Worm (Caenorhabditis elegans): ENCODE results near the gene K04H4.5.

K04H4.5 gene

ce11 chrIII:9359060-9359459 lies at the start of gene K04H4.5:
TSS of gene K04H4.5 (plus strand) at chrIII:9359360.
- no peak for TF ChIP-seq unc-62 (GFP tag; optimal IDR thresholded peaks at IDR 0.05)

ce11 chrIII:9309840-9310239 lies 49.3 kb upstream of the K04H4.5 start:
- no peak for TF ChIP-seq unc-62 (GFP tag; optimal IDR thresholded peaks at IDR 0.05)

- no peak for TF ChIP-seq unc-62 (GFP tag; optimal IDR thresholded peaks at IDR 0.05)
Measured at ce11 chrIII:9314476-9314875, 44.7 kb upstream of the K04H4.5 start, which contains the start of gene C40H1.8. TSS of gene C40H1.8 (plus strand) at chrIII:9314717.

- TF ChIP-seq unc-62 (GFP tag; optimal IDR thresholded peaks at IDR 0.05) = no peak
Measured at ce11 chrIII:9315180-9315579, 44.0 kb upstream of the K04H4.5 start.

ce11 chrIII:9317601-9318000 lies 41.6 kb upstream of the K04H4.5 start:
- TF ChIP-seq unc-62 (GFP tag; optimal IDR thresholded peaks at IDR 0.05) = no peak

ce11 chrIII:9319641-9320040 lies 39.5 kb upstream of the K04H4.5 start, which contains the start of gene C40H1.9:
TSS of gene C40H1.9 (plus strand) at chrIII:9319941.
- no peak for TF ChIP-seq unc-62 (GFP tag; optimal IDR thresholded peaks at IDR 0.05)

ce11 chrIII:9322010-9322409 lies 37.1 kb upstream of the K04H4.5 start, which contains the start of gene cpb-1:
TSS of gene cpb-1 (plus strand) at chrIII:9322310.
- no peak for TF ChIP-seq unc-62 (GFP tag; optimal IDR thresholded peaks at IDR 0.05)

ce11 chrIII:9324724-9325123 lies 34.4 kb upstream of the K04H4.5 start, which contains the start of gene C40H1.7:
TSS of gene C40H1.7 (plus strand) at chrIII:9325024.
- no peak for TF ChIP-seq unc-62 (GFP tag; optimal IDR thresholded peaks at IDR 0.05)

- TF ChIP-seq unc-62 (GFP tag; optimal IDR thresholded peaks at IDR 0.05) = no peak
Measured at ce11 chrIII:9326528-9326927, 32.6 kb upstream of the K04H4.5 start.

ce11 chrIII:9327910-9328309 lies 31.2 kb upstream of the K04H4.5 start:
- no peak for TF ChIP-seq unc-62 (GFP tag; optimal IDR thresholded peaks at IDR 0.05)

ce11 chrIII:9328732-9329131 lies 30.4 kb upstream of the K04H4.5 start:
- TF ChIP-seq unc-62 (GFP tag; optimal IDR thresholded peaks at IDR 0.05) = no peak

ce11 chrIII:9329266-9329665 lies 29.9 kb upstream of the K04H4.5 start, which contains the start of gene C40H1.3:
TSS of gene C40H1.3 (minus strand) at chrIII:9329366.
- TF ChIP-seq unc-62 (GFP tag; optimal IDR thresholded peaks at IDR 0.05) = no peak

ce11 chrIII:9329790-9330366 lies 29.3 kb upstream of the K04H4.5 start, which contains the start of gene ttr-5:
TSS of gene ttr-5 (plus strand) at chrIII:9330316.
- TF ChIP-seq unc-62 (GFP tag; optimal IDR thresholded peaks at IDR 0.05) = no peak

ce11 chrIII:9331084-9331564 lies 28.0 kb upstream of the K04H4.5 start, which contains the start of gene ufc-1:
TSS of gene ufc-1 (plus strand) at chrIII:9331514.
- TF ChIP-seq unc-62 (GFP tag; optimal IDR thresholded peaks at IDR 0.05) = no peak

ce11 chrIII:9334174-9334573 lies 25.0 kb upstream of the K04H4.5 start, which contains the start of gene elo-4:
TSS of gene elo-4 (minus strand) at chrIII:9334274.
- TF ChIP-seq unc-62 (GFP tag; optimal IDR thresholded peaks at IDR 0.05) = no peak

ce11 chrIII:9335076-9335475 lies 24.1 kb upstream of the K04H4.5 start:
- no peak for TF ChIP-seq unc-62 (GFP tag; optimal IDR thresholded peaks at IDR 0.05)

- TF ChIP-seq unc-62 (GFP tag; optimal IDR thresholded peaks at IDR 0.05) = no peak
Measured at ce11 chrIII:9336807-9337206, 22.4 kb upstream of the K04H4.5 start.
